Fruit fly (Drosophila melanogaster): ENCODE data around the gene IP3K1.

The IP3K1 gene

DNA sequence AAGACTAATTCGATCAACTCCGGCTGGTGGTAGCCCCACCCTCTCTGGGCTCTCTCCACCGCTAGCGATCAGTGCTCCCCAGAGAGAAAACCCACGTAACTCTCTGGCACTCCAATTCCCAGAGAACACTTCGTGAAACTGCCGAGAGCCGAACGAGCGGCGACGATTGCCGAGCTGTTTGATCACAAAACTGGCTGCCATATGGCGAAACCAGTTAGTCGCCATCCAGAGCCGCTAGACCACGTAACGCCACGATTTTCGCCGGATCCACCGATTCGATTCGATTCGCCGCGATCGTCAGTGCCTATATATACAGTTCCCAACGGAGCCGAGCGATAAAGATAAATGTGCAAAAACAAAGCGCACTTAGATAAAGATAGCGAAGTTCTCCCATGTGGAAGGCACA lies at the start of gene IP3K1:
Gene IP3K1, plus strand, starts transcription at position 209 of the 406 bp plus-strand sequence.
- no peak for TF ChIP-seq usp (GFP tag; optimal IDR thresholded peaks at IDR 0.05)
- no peak for TF ChIP-seq CG8478 (optimal IDR thresholded peaks at IDR 0.05)
- peak in 1 of 2 experiments; percentile 81 for TF ChIP-seq EcR (GFP tag; optimal IDR thresholded peaks at IDR 0.05)
- TF ChIP-seq pan (optimal IDR thresholded peaks at IDR 0.05): no peak
- no peak for TF ChIP-seq Dll (optimal IDR thresholded peaks at IDR 0.05)
- no peak for TF ChIP-seq psq (optimal IDR thresholded peaks at IDR 0.05)

DNA sequence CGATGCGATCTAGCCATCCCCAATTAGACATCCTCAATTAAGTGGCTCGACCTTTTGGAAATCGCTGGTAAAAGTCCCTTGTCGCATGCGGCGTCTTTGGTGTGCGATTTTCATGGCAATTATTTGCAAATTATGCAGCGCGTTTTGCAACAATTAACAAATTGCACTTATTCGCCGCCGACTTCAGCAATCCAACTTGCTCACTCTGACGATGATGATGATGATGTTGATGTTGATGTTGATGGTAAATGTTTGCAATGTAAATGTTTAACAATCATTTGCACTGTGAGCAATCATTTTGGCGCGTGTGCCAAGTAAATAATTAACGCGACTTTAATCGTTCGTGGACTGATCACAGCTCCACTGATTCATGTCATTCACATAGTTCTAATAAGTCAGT lies 48.0 kb upstream of the IP3K1 start:
- TF ChIP-seq psq (optimal IDR thresholded peaks at IDR 0.05): no peak
- no peak for TF ChIP-seq pan (optimal IDR thresholded peaks at IDR 0.05)
- no peak for TF ChIP-seq Dll (optimal IDR thresholded peaks at IDR 0.05)
- TF ChIP-seq EcR (GFP tag; optimal IDR thresholded peaks at IDR 0.05): no peak
- TF ChIP-seq usp (GFP tag; optimal IDR thresholded peaks at IDR 0.05): no peak
- no peak for TF ChIP-seq CG8478 (optimal IDR thresholded peaks at IDR 0.05)

DNA sequence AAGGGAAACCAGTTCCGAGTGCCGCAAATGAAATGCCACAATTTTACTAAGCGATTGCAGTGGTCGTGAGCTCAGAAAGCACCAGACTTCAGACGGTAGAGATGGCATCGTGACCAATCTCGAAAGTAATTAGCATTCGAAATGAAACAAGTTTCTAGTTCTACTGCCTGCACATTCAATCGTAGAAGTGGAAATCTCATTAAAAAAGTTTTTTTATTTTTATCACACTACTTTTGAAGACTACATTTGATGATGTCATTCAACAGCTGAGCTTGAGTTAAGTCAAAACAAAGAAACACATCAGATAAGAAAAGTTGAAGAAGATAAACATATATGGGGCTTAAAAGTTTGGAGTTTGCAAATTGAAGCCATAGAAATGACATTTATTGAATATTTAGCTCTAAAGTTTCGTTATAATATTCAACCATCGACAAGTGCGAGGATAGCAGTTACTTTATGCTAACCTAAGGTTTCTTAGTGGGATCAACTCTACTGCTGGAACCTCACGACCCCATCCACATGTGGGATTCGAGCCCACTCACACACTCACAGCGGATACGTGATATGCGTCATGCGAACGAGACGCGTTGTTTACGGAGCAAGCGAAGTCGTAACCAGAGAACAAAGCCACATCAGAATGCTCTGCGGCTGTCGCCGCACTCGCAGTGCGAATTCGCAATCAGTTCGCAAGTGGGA lies 46.0 kb upstream of the IP3K1 start, which contains the start of gene CG13117:
Gene CG13117, plus strand, starts transcription at position 646 of the 696 bp plus-strand sequence.
- TF ChIP-seq usp (GFP tag; optimal IDR thresholded peaks at IDR 0.05) (no peak), pan (optimal IDR thresholded peaks at IDR 0.05) (no peak)

- no peak for TF ChIP-seq CG8478 (optimal IDR thresholded peaks at IDR 0.05)
- TF ChIP-seq EcR (GFP tag; optimal IDR thresholded peaks at IDR 0.05): no peak
- TF ChIP-seq psq (optimal IDR thresholded peaks at IDR 0.05): no peak
- no peak for TF ChIP-seq usp (GFP tag; optimal IDR thresholded peaks at IDR 0.05)
- no peak for TF ChIP-seq Dll (optimal IDR thresholded peaks at IDR 0.05)
- TF ChIP-seq pan (optimal IDR thresholded peaks at IDR 0.05): no peak
Observed at dm6 chr2L:9737360-9737759, 44.8 kb upstream of the IP3K1 start.

dm6 chr2L:9737803-9738202 lies 44.4 kb upstream of the IP3K1 start:
- TF ChIP-seq usp (GFP tag; optimal IDR thresholded peaks at IDR 0.05) (no peak), pan (optimal IDR thresholded peaks at IDR 0.05) (no peak), psq (optimal IDR thresholded peaks at IDR 0.05) (no peak), Dll (optimal IDR thresholded peaks at IDR 0.05) (no peak), EcR (GFP tag; optimal IDR thresholded peaks at IDR 0.05) (no peak), CG8478 (optimal IDR thresholded peaks at IDR 0.05) (no peak)

DNA sequence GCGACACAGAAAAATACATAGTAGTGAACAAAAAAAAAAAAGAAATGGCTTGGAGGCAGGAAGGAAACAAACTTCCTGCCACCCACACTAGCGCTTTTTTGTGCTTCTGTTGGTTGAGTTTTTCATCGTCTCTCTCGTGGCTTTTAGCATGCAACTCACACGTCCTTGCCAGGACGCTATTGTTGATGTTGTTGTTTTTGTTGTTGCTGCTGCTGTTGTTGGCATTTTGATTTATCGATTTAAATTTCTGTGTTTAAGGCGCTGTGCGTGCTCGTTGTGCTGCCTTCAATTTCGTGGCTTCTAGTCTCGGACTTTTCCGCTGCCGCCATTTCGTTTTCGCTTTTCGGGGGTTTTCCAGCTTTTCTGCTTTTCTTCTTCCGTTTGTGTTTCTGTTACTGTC lies 42.5 kb upstream of the IP3K1 start:
- TF ChIP-seq psq (optimal IDR thresholded peaks at IDR 0.05) (no peak), pan (optimal IDR thresholded peaks at IDR 0.05) (no peak), Dll (optimal IDR thresholded peaks at IDR 0.05) (no peak), EcR (GFP tag; optimal IDR thresholded peaks at IDR 0.05) (no peak), usp (GFP tag; optimal IDR thresholded peaks at IDR 0.05) (no peak), CG8478 (optimal IDR thresholded peaks at IDR 0.05) (no peak)

DNA sequence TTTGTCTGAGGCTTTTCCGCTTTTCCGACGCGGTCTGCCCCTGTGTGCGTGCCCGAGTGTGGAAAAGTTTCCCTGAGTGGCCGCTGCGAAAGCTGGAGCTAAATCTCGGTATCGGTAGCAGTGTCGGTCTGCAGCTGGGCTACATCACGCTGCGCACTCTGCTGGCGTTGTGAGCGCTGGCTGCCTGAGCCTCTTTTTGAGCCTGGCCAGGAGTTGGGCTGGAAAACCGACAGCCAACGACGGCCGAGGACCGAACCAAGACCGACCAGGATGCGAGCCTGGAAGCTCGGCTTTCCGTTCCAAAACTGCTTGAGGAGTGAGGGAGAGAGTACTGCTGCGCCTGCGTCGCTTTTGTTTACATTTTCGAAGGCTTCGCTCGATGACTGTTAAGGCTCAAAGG lies 38.4 kb upstream of the IP3K1 start:
- no peak for TF ChIP-seq pan (optimal IDR thresholded peaks at IDR 0.05)
- TF ChIP-seq Dll (optimal IDR thresholded peaks at IDR 0.05): no peak
- no peak for TF ChIP-seq usp (GFP tag; optimal IDR thresholded peaks at IDR 0.05)
- no peak for TF ChIP-seq EcR (GFP tag; optimal IDR thresholded peaks at IDR 0.05)

DNA sequence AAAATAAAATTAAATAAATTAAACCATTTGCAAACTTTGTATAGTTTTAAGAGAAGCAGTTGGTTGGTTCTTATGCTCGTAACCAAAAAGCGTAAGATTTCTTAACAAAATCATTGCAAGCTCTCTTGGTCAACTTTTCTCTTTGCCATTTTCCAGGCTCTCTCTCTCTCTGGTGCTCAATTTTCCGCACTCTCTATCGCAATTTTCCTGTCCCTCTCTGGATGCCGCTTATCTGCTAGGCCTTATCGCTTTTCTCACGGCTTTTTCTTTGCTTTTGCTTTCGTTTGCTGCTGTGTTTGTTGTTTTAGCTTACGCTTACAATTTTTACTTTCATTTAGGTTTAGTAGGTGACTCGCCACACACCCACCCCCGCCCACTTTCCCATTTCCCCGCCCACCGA lies 37.5 kb upstream of the IP3K1 start:
- TF ChIP-seq usp (GFP tag; optimal IDR thresholded peaks at IDR 0.05) (no peak), Dll (optimal IDR thresholded peaks at IDR 0.05) (no peak), psq (optimal IDR thresholded peaks at IDR 0.05) (no peak), EcR (GFP tag; optimal IDR thresholded peaks at IDR 0.05) (no peak), pan (optimal IDR thresholded peaks at IDR 0.05) (no peak), CG8478 (optimal IDR thresholded peaks at IDR 0.05) (no peak)

DNA sequence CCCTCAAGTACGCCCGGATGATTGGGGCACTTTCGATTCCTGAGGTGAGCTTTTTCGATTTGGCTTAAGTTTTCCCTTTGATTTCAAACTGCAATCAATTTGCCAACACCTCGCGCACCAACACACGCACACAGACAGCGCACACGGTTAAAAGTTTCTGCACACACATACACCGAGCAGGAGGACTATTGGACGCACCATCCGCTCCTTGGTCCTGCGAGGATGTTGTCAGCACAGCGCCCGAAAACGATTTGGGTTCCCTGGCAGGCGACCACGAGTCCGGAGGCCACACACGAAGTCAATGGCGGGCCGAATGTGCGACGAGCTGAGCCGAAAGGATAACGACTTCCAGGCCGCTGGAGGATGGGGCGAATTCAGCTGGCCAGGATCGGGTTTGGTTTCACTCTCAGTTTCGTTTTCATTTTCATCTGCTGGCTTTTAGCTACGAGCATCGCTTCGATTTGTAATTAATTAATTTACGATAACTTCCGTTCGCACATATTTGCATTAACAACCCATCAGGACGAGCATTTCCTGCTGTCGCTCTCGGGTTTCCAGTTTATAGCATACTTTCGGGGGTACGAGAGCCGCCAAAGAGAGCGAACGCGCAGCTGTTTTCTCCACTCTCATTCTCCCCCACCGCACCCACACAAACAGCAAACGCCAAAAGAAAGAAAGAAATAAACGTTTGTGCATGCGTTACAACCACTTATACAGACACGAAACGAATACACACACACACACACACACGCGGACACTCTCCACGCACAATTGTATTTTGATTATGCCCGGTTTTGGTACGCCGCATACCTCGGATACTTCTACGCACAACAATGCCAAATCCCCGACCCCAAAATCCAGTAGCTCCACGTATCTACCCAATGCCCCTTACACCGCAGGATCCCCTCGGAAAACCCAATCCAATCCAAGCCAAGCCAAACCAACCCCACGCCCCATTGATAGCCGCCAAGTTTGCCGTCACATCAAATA lies 35.7 kb upstream of the IP3K1 start, which contains the start of gene Nckx30C:
Gene Nckx30C, minus strand, starts transcription at position 260 of the 990 bp plus-strand sequence.
- TF ChIP-seq Dll (optimal IDR thresholded peaks at IDR 0.05): no peak
- no peak for TF ChIP-seq pan (optimal IDR thresholded peaks at IDR 0.05)
- TF ChIP-seq EcR (GFP tag; optimal IDR thresholded peaks at IDR 0.05): no peak
- TF ChIP-seq CG8478 (optimal IDR thresholded peaks at IDR 0.05): no peak
- TF ChIP-seq psq (optimal IDR thresholded peaks at IDR 0.05): no peak
- TF ChIP-seq usp (GFP tag; optimal IDR thresholded peaks at IDR 0.05): no peak

DNA sequence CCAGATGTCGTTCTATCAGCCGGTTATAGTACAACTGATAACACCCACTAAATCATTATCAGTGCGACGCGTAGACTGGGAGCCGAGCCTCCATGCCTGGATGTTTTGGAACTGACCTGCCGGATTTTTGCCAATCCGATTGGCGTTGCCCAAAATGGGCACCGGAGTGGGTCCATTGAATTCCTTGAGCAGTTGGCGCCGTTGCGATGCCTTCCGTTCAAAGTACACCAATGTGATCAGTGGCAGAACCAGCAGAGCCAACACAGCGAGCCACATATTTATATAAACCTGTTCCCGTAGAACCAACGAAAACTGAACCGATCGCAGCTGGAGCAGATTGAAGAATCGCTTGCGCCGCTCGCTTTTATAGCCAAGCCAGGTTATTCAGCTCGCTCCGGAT lies 32.4 kb upstream of the IP3K1 start, which contains the start of gene Cyp4e3:
Gene Cyp4e3, minus strand, starts transcription at position 327 of the 400 bp plus-strand sequence.
- TF ChIP-seq EcR (GFP tag; optimal IDR thresholded peaks at IDR 0.05) (no peak), CG8478 (optimal IDR thresholded peaks at IDR 0.05) (no peak), psq (optimal IDR thresholded peaks at IDR 0.05) (no peak), Dll (optimal IDR thresholded peaks at IDR 0.05) (no peak), usp (GFP tag; optimal IDR thresholded peaks at IDR 0.05) (no peak), pan (optimal IDR thresholded peaks at IDR 0.05) (no peak)

- no peak for TF ChIP-seq Dll (optimal IDR thresholded peaks at IDR 0.05)
- no peak for TF ChIP-seq EcR (GFP tag; optimal IDR thresholded peaks at IDR 0.05)
- TF ChIP-seq psq (optimal IDR thresholded peaks at IDR 0.05): no peak
- no peak for TF ChIP-seq usp (GFP tag; optimal IDR thresholded peaks at IDR 0.05)
- no peak for TF ChIP-seq pan (optimal IDR thresholded peaks at IDR 0.05)
- TF ChIP-seq CG8478 (optimal IDR thresholded peaks at IDR 0.05): no peak
Observed at dm6 chr2L:9753357-9753756, 28.8 kb upstream of the IP3K1 start.

DNA sequence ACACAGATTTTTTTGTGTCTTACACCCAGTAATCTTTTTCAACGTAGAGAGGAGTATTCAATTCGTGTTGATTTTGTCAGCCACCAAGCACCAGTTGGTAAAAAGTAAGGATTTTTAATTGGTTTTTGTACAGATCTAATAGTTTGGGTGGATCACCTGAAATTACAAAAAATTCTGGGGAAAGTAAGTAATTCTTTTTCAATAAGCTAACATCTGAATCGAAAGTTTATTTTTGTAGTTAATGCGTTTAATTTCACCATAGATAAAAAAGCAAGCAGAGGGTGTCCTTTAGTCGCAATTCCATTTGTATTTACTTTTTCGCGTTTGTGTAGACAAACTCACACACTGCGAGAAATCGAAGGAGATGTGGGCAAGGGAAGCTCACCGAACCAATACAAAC lies 27.4 kb upstream of the IP3K1 start:
- TF ChIP-seq CG8478 (optimal IDR thresholded peaks at IDR 0.05): no peak
- TF ChIP-seq psq (optimal IDR thresholded peaks at IDR 0.05): no peak
- no peak for TF ChIP-seq EcR (GFP tag; optimal IDR thresholded peaks at IDR 0.05)
- no peak for TF ChIP-seq pan (optimal IDR thresholded peaks at IDR 0.05)
- no peak for TF ChIP-seq usp (GFP tag; optimal IDR thresholded peaks at IDR 0.05)
- no peak for TF ChIP-seq Dll (optimal IDR thresholded peaks at IDR 0.05)

All from whole organism.